Worm (Caenorhabditis elegans): ENCODE results near the gene pot-2.
"Not testable (repeated sequence)": the region's sequence is repeated elsewhere in the genome, so short reads cannot be mapped to it uniquely, and the experiment has no call there.

DNA sequence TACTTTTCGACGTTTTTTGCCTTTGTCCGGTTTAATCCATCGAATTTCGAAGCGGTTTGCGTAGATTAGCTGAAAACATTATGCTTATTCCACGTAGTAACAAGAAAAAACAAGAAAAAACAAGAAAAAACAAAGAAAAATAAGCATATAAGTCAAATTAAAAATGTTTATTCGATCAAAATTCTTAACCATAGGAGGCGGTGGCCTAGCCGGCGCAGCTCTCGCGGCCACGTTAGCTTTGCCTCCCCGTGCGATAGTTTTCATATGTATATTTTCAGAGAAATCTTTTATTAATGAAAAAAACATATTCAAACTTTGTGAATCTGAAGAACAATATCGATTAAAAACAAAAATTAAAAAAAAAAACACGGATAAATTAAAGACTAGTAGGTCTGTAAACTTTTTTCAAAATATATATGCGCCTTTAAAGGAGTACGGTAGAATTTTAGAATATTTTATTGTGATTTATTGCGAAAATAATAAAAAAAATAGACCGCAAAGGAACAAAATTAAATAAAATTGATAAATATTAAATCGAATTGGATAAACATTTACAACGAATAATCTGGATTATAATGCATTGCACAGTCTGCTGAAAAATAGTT lies 39.9 kb downstream of the pot-2 start:
- not testable (repeated sequence) for TF ChIP-seq ceh-82 (tag; optimal IDR thresholded peaks at IDR 0.05); nhr-237 (tag; optimal IDR thresholded peaks at IDR 0.05); unc-62 (GFP tag; optimal IDR thresholded peaks at IDR 0.05); ztf-11 (tag; optimal IDR thresholded peaks at IDR 0.05); aly-2 (tag; optimal IDR thresholded peaks at IDR 0.05); dmd-4 (tag; optimal IDR thresholded peaks at IDR 0.05); unc-39 (tag; optimal IDR thresholded peaks at IDR 0.05); fos-1 (tag; optimal IDR thresholded peaks at IDR 0.05); sma-9 (GFP tag; optimal IDR thresholded peaks at IDR 0.05); sma-9 (tag; optimal IDR thresholded peaks at IDR 0.05); ama-1 (optimal IDR thresholded peaks at IDR 0.05); alr-1 (tag; optimal IDR thresholded peaks at IDR 0.05); elt-3 (tag; optimal IDR thresholded peaks at IDR 0.05); snpc-4 (tag; optimal IDR thresholded peaks at IDR 0.05)
